Worm (Caenorhabditis elegans): ENCODE measurements around the gene B0252.1.
A peak's percentile ranks its signal among the peaks of the same experiment; 100 is the strongest.

Gene B0252.1

ce11 chrII:6919363-6919851 lies at the start of gene B0252.1:
B0252.1 (plus strand) TSS chrII:6919680.
- TF ChIP-seq nhr-80 (tag; optimal IDR thresholded peaks at IDR 0.05), result peak; percentile 77
- TF ChIP-seq akir-1 (GFP tag; optimal IDR thresholded peaks at IDR 0.05), result no peak

- TF ChIP-seq pha-4 (tag; optimal IDR thresholded peaks at IDR 0.05) (no peak), F55B11.4 (tag; optimal IDR thresholded peaks at IDR 0.05; ENCODE audit: borderline replicate concordance, insufficient read depth) (no peak), dpl-1 (GFP tag; optimal IDR thresholded peaks at IDR 0.05) (no peak), snpc-4 (GFP tag; optimal IDR thresholded peaks at IDR 0.05) (no peak), snpc-4 (tag; optimal IDR thresholded peaks at IDR 0.05) (no peak), ekl-4 (GFP tag; IDR thresholded peaks at IDR 0.05) (no peak), ztf-6 (GFP tag; IDR thresholded peaks at IDR 0.05) (no peak), tlf-1 (GFP tag; optimal IDR thresholded peaks at IDR 0.05) (no peak), nhr-80 (tag; optimal IDR thresholded peaks at IDR 0.05) (no peak), fkh-3 (tag; optimal IDR thresholded peaks at IDR 0.05) (no peak)
Observed at ce11 chrII:6870803-6871202, 48.7 kb upstream of the B0252.1 start, which contains the start of gene clhm-1. clhm-1 (minus strand) TSS chrII:6871009.

DNA sequence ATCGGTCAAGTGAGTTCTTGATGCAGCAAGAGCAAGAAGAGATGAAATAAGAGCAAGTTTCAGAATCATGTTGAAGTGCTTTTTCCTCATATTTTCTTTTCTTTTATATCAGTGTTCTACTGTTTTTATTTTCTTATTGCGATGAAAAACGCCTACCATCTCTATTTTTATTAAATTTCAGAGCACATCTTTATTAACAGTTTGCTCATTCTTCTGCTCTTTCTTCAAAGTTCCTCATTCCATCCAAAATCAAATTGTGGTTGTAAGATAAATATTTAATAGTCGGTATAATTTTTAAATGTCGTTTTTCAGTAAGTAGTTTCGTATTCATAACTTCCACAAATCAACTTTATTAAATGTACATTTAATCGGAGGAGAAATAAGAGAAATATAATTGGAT lies 47.0 kb upstream of the B0252.1 start, which contains the start of gene C44B7.5:
Gene C44B7.5 (minus strand): TSS at position 101 of the 400 bp plus-strand sequence.
- TF ChIP-seq ztf-28 (GFP tag; IDR thresholded peaks at IDR 0.05) (no peak), pbrm-1 (GFP tag; IDR thresholded peaks at IDR 0.05) (no peak), rpc-1 (optimal IDR thresholded peaks at IDR 0.05) (no peak), rpc-1 (tag; optimal IDR thresholded peaks at IDR 0.05) (no peak), unc-62 (GFP tag; optimal IDR thresholded peaks at IDR 0.05) (no peak), aptf-2 (GFP tag; conservative IDR thresholded peaks at IDR 0.05) (no peak), tlf-1 (GFP tag; optimal IDR thresholded peaks at IDR 0.05) (no peak), madf-6 (GFP tag; IDR thresholded peaks at IDR 0.05) (no peak), hsf-1 (GFP tag; IDR thresholded peaks at IDR 0.05) (no peak), athp-1 (tag; optimal IDR thresholded peaks at IDR 0.05) (no peak), atf-7 (tag; optimal IDR thresholded peaks at IDR 0.05) (no peak), K11D2.4 (GFP tag; IDR thresholded peaks at IDR 0.05) (no peak), nfyb-1 (GFP tag; IDR thresholded peaks at IDR 0.05) (no peak), lin-26 (GFP tag; IDR thresholded peaks at IDR 0.05) (no peak), ceh-100 (GFP tag; IDR thresholded peaks at IDR 0.05) (no peak), hmg-1.2 (GFP tag; IDR thresholded peaks at IDR 0.05) (no peak), nfya-2 (GFP tag; IDR thresholded peaks at IDR 0.05) (no peak), T07F8.4 (tag; optimal IDR thresholded peaks at IDR 0.05) (no peak), ets-4 (GFP tag; optimal IDR thresholded peaks at IDR 0.05) (no peak), ZK185.1 (tag; optimal IDR thresholded peaks at IDR 0.05; ENCODE audit: poor library complexity, severe bottlenecking) (no peak)

- TF ChIP-seq lag-1 (GFP tag; IDR thresholded peaks at IDR 0.05) (no peak), hmg-20 (GFP tag; IDR thresholded peaks at IDR 0.05) (no peak), ccch-3 (GFP tag; optimal IDR thresholded peaks at IDR 0.05) (no peak), ceh-27 (GFP tag; optimal IDR thresholded peaks at IDR 0.05) (no peak), lin-26 (GFP tag; IDR thresholded peaks at IDR 0.05) (no peak), dpff-1 (tag; optimal IDR thresholded peaks at IDR 0.05) (no peak), lsy-27 (tag; optimal IDR thresholded peaks at IDR 0.05; ENCODE audit: borderline replicate concordance, insufficient read depth) (no peak), rcor-1 (GFP tag; IDR thresholded peaks at IDR 0.05) (no peak), F33H1.4 (GFP tag; IDR thresholded peaks at IDR 0.05) (no peak), pha-4 (tag; optimal IDR thresholded peaks at IDR 0.05) (no peak), K12H6.12 (tag; optimal IDR thresholded peaks at IDR 0.05) (no peak)
Observed at ce11 chrII:6876957-6877356, 42.5 kb upstream of the B0252.1 start, which contains the start of gene slc-36.5. slc-36.5 (minus strand) TSS chrII:6877057.
